Worm (Caenorhabditis elegans) whole organism, L4 larva: ENCODE results near the gene sdha-1.

Experiments used
- D1046.2 ChIP-seq: fragments of 200-800 bp; sonication (Bioruptor generic); IDR thresholded peaks from 2 replicates; pipeline ENCODE4 v1.3.6; 2022; ENCODE audit warnings: missing genetic modification characterization, missing compliant biosample characterization
- F44E2.7 ChIP-seq: fragments of 200-800 bp; sonication (Bioruptor generic); IDR thresholded peaks from 2 replicates; pipeline ENCODE4 v2.1.2; 2022; ENCODE audit warnings: missing genetic modification characterization, missing compliant biosample characterization
- F49E8.2 ChIP-seq: sonication (generic microtip); optimal IDR thresholded peaks from 2 replicates; lab custom pipeline; 2016; ENCODE audit warnings: missing compliant biosample characterization, mild to moderate bottlenecking, missing genetic modification characterization, borderline replicate concordance
- T20F7.1 ChIP-seq: fragments of 200-800 bp; sonication (Bioruptor generic); optimal IDR thresholded peaks from 2 replicates; lab custom pipeline; 2018; ENCODE audit warnings: mild to moderate bottlenecking, missing genetic modification characterization, missing compliant biosample characterization
- Y48G9A.11 ChIP-seq: fragments of 200-800 bp; sonication (Bioruptor generic); IDR thresholded peaks from 2 replicates; pipeline ENCODE4 v1.3.6; 2022; ENCODE audit warnings: missing genetic modification reagents, missing genetic modification characterization, missing compliant biosample characterization
- ZK546.5 ChIP-seq, 2 experiments: sonication (generic microtip); optimal IDR thresholded peaks; 2 replicates each; lab custom pipeline; 2017; ENCODE audit warnings: missing biosample characterization in 2 of 2, missing genetic modification characterization in 2 of 2
- aha-1 ChIP-seq: fragments of 150-350 bp; peaks from one replicate; lab custom pipeline; 2014; ENCODE audit warnings: missing biosample characterization, missing genetic modification characterization
- arid-1 ChIP-seq: fragments of 200-800 bp; sonication (Bioruptor generic); conservative IDR thresholded peaks from 2 replicates; pipeline ENCODE4 v1.3.6; 2022; ENCODE audit warnings: missing genetic modification reagents, missing genetic modification characterization, missing compliant biosample characterization
- attf-4 ChIP-seq: sonication (generic microtip); optimal IDR thresholded peaks from 3 replicates; lab custom pipeline; 2017; ENCODE audit warnings: missing biosample characterization, missing genetic modification characterization
- daf-16 ChIP-seq, 3 experiments: sonication (generic microtip); optimal IDR thresholded peaks; 2 replicates each; lab custom pipeline; 2016 to 2017; ENCODE audit warnings: missing genetic modification characterization in 3 of 3, missing genetic modification reagents in 3 of 3, mild to moderate bottlenecking in 2 of 3, missing compliant biosample characterization in 2 of 3, missing biosample characterization in 1 of 3, moderate library complexity in 1 of 3
- dmd-6 ChIP-seq: fragments of 200-800 bp; sonication (Bioruptor generic); IDR thresholded peaks from 2 replicates; pipeline ENCODE4 v1.3.6; 2022; ENCODE audit warnings: missing genetic modification reagents, missing genetic modification characterization, missing compliant biosample characterization
- dpl-1 ChIP-seq: fragments of 150-350 bp; optimal IDR thresholded peaks from 2 replicates; lab custom pipeline; 2014; ENCODE audit warnings: missing biosample characterization, missing genetic modification reagents, missing genetic modification characterization
- dve-1 ChIP-seq: sonication (generic microtip); optimal IDR thresholded peaks from 2 replicates; lab custom pipeline; 2017; ENCODE audit warnings: antibody characterized with exemption, mild to moderate bottlenecking, missing genetic modification characterization, missing compliant biosample characterization; ENCODE audit not compliant: insufficient read depth
- fos-1 ChIP-seq: fragments of 150-350 bp; optimal IDR thresholded peaks from 2 replicates; lab custom pipeline; 2014; ENCODE audit warnings: missing biosample characterization, missing genetic modification characterization
- hif-1 ChIP-seq, 2 experiments: sonication (generic microtip); optimal IDR thresholded peaks; 2 replicates each; lab custom pipeline; 2016 to 2017; ENCODE audit warnings: missing compliant biosample characterization in 2 of 2, missing genetic modification characterization in 2 of 2, missing genetic modification reagents in 2 of 2, missing genotype in 2 of 2, mild to moderate bottlenecking in 1 of 2
- hlh-11 ChIP-seq: fragments of 200-800 bp; sonication (Bioruptor generic); optimal IDR thresholded peaks from 2 replicates; lab custom pipeline; 2018; ENCODE audit warnings: mild to moderate bottlenecking, missing genetic modification characterization, missing compliant biosample characterization
- hlh-30 ChIP-seq: sonication (generic microtip); optimal IDR thresholded peaks from 2 replicates; lab custom pipeline; 2017; ENCODE audit warnings: antibody characterized with exemption, mild to moderate bottlenecking, missing genetic modification characterization, missing compliant biosample characterization; ENCODE audit not compliant: insufficient read depth
- jun-1 ChIP-seq: fragments of 150-350 bp; optimal IDR thresholded peaks from 2 replicates; lab custom pipeline; 2014; ENCODE audit warnings: missing biosample characterization, missing genetic modification reagents, missing genetic modification characterization
- lin-15B ChIP-seq: fragments of 150-350 bp; sonication (generic microtip); optimal IDR thresholded peaks from 3 replicates; lab custom pipeline; 2014; ENCODE audit warnings: missing biosample characterization, missing genetic modification characterization
- lin-29 ChIP-seq: fragments of 200-800 bp; sonication (Bioruptor generic); IDR thresholded peaks from 2 replicates; pipeline ENCODE4 v1.3.6; 2022; ENCODE audit warnings: missing genetic modification reagents, missing genetic modification characterization, missing compliant biosample characterization
- lin-38 ChIP-seq: fragments of 200-800 bp; sonication (Bioruptor generic); IDR thresholded peaks from 2 replicates; pipeline ENCODE4 v1.3.6; 2022; ENCODE audit warnings: missing genetic modification reagents, missing genetic modification characterization, missing compliant biosample characterization
- mdl-1 ChIP-seq, 2 experiments: fragments of 150-350 bp in 1 of 2; sonication (generic microtip) in 1 of 2; optimal IDR thresholded peaks; 2 replicates each; lab custom pipeline; 2014 to 2017; ENCODE audit warnings: missing biosample characterization in 2 of 2, missing genetic modification characterization in 2 of 2
- mep-1 ChIP-seq: fragments of 150-350 bp; sonication (generic microtip); optimal IDR thresholded peaks from 3 replicates; lab custom pipeline; 2014; ENCODE audit warnings: missing biosample characterization, missing genetic modification characterization
- mes-2 ChIP-seq: sonication (generic microtip); optimal IDR thresholded peaks from 2 replicates; lab custom pipeline; 2016; ENCODE audit warnings: missing genotype, mild to moderate bottlenecking, missing genetic modification characterization, missing compliant biosample characterization; ENCODE audit not compliant: poor library complexity, severe bottlenecking
- nhr-10 ChIP-seq: fragments of 150-350 bp; optimal IDR thresholded peaks from 2 replicates; lab custom pipeline; 2014; ENCODE audit warnings: missing biosample characterization, missing genetic modification characterization
- nhr-102 ChIP-seq: sonication (generic microtip); optimal IDR thresholded peaks from 2 replicates; lab custom pipeline; 2016; ENCODE audit warnings: mild to moderate bottlenecking, missing genetic modification characterization, moderate library complexity, missing compliant biosample characterization
- nhr-28 ChIP-seq: fragments of 150-350 bp; optimal IDR thresholded peaks from 2 replicates; lab custom pipeline; 2014; ENCODE audit warnings: missing biosample characterization, missing genetic modification characterization
- nhr-42 ChIP-seq: fragments of 200-800 bp; sonication (Bioruptor generic); IDR thresholded peaks from 2 replicates; pipeline ENCODE4 v1.3.6; 2022; ENCODE audit warnings: missing genetic modification characterization, missing compliant biosample characterization
- nhr-76 ChIP-seq: fragments of 150-350 bp; optimal IDR thresholded peaks from 2 replicates; lab custom pipeline; 2014; ENCODE audit warnings: missing biosample characterization, missing genetic modification characterization
- nhr-77 ChIP-seq: fragments of 150-350 bp; optimal IDR thresholded peaks from 2 replicates; lab custom pipeline; 2014; ENCODE audit warnings: missing biosample characterization, missing genetic modification characterization
- pha-4 ChIP-seq, 2 experiments: fragments of 150-350 bp in 1 of 2; fragments of 200-800 bp in 1 of 2; sonication (Bioruptor generic) in 1 of 2; IDR thresholded peaks in 1 of 2; optimal IDR thresholded peaks in 1 of 2; 2 replicates each; pipeline versions ENCODE4 v1.3.6 to Lab custom; 2014 to 2022; ENCODE audit warnings: missing genetic modification characterization in 2 of 2, missing genetic modification reagents in 2 of 2, missing biosample characterization in 1 of 2, missing compliant biosample characterization in 1 of 2
- saeg-2 ChIP-seq: fragments of 200-800 bp; sonication (Bioruptor generic); IDR thresholded peaks from 2 replicates; pipeline ENCODE4 v1.3.6; 2022; ENCODE audit warnings: missing genetic modification reagents, missing genetic modification characterization, missing compliant biosample characterization
- sdz-12 ChIP-seq: fragments of 200-800 bp; sonication (Bioruptor generic); optimal IDR thresholded peaks from 2 replicates; lab custom pipeline; 2018; ENCODE audit warnings: mild to moderate bottlenecking, missing genetic modification characterization, missing compliant biosample characterization
- skn-1 ChIP-seq: fragments of 150-350 bp; optimal IDR thresholded peaks from 2 replicates; lab custom pipeline; 2014; ENCODE audit warnings: missing biosample characterization, missing genetic modification characterization
- snpc-4 ChIP-seq: fragments of 150-350 bp; optimal IDR thresholded peaks from 2 replicates; lab custom pipeline; 2014; ENCODE audit warnings: missing biosample characterization, missing genetic modification characterization
- tag-97 ChIP-seq: fragments of 200-800 bp; sonication (Bioruptor generic); IDR thresholded peaks from 2 replicates; pipeline ENCODE4 v1.3.6; 2022; ENCODE audit warnings: missing genetic modification characterization, missing compliant biosample characterization
- tra-1 ChIP-seq: fragments of 200-800 bp; sonication (Bioruptor generic); IDR thresholded peaks from 2 replicates; pipeline ENCODE4 v1.3.6; 2022; ENCODE audit warnings: missing genetic modification reagents, missing genetic modification characterization, missing compliant biosample characterization
- ztf-11 ChIP-seq: fragments of 150-350 bp; optimal IDR thresholded peaks from 2 replicates; lab custom pipeline; 2014; ENCODE audit warnings: missing biosample characterization, missing genetic modification characterization
- ztf-7 ChIP-seq: fragments of 150-350 bp; optimal IDR thresholded peaks from 2 replicates; lab custom pipeline; 2014; ENCODE audit warnings: missing biosample characterization, missing genetic modification characterization

The sdha-1 gene

DNA sequence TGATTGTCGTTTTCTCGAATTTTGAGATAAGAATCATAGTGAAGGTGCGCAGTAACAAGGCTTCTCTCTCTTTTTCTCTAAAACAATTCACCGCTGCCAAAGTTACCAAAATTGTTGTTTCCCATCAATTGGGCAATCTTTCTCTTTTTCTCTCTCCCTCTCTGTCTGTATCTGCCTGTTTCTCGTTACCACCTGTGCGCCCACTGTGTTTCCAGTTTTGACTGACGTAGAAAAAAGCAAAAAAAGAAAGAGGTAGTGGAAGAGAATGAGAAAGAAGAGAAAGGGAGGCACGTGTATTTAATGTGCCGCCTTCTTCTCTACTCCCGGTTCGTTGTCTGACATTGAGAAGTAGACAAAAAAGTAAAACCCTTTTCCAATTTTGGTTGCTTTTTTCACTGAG is 4.3 kb upstream of the sdha-1 start (continued):
- TF ChIP-seq F49E8.2 (tag; lab: Kevin White, UChicago): no peak
- TF ChIP-seq ztf-11: no peak
- no peak for TF ChIP-seq ZK546.5 (tag; optimal IDR thresholded peaks at IDR 0.05; lab: Kevin White, UChicago)
- TF ChIP-seq T20F7.1 (GFP tag; lab: Kevin White, UChicago): peak; percentile 36
- TF ChIP-seq dmd-6: peak; percentile 90
- TF ChIP-seq lin-38 (GFP tag; lab: Robert Waterston, UW): peak; percentile 23; the same call in 1 of the 2 replicates
- peak; percentile 88 for TF ChIP-seq tra-1 (GFP tag; lab: Robert Waterston, UW)
- no peak for TF ChIP-seq F44E2.7 (GFP tag; lab: Robert Waterston, UW)
- no peak for TF ChIP-seq sdz-12 (GFP tag; lab: Kevin White, UChicago)
- TF ChIP-seq aha-1 (tag; lab: Kevin White, UChicago): peak; percentile 91
- no peak for TF ChIP-seq nhr-10 (tag; lab: Kevin White, UChicago)
- TF ChIP-seq D1046.2: no peak
- no peak for TF ChIP-seq skn-1 (tag; lab: Kevin White, UChicago)
- TF ChIP-seq snpc-4 (tag; lab: Kevin White, UChicago): no peak
- no peak for TF ChIP-seq tag-97 (GFP tag; lab: Robert Waterston, UW)
- no peak for TF ChIP-seq saeg-2 (GFP tag; lab: Robert Waterston, UW)
- no peak for TF ChIP-seq nhr-42
- no peak for TF ChIP-seq Y48G9A.11
- 0 out of 2 replicates have a peak, but pooled peaks have one; percentile 24 for TF ChIP-seq arid-1 (GFP tag; lab: Robert Waterston, UW)
- peak; percentile 23 for TF ChIP-seq dpl-1 (GFP tag; lab: Kevin White, UChicago)
- TF ChIP-seq nhr-76: peak; percentile 3
- no peak for TF ChIP-seq lin-29 (GFP tag; lab: Robert Waterston, UW)
- TF ChIP-seq jun-1 (tag; lab: Kevin White, UChicago): no peak
- peak; percentile 41; the same call in 1 of the 2 replicates for TF ChIP-seq pha-4 (GFP tag; IDR thresholded peaks at IDR 0.05; lab: Robert Waterston, UW)
- no peak for TF ChIP-seq pha-4 (tag; optimal IDR thresholded peaks at IDR 0.05; lab: Kevin White, UChicago)
- TF ChIP-seq nhr-102: peak; percentile 53
- no peak for TF ChIP-seq attf-4 (tag; lab: Kevin White, UChicago)

DNA sequence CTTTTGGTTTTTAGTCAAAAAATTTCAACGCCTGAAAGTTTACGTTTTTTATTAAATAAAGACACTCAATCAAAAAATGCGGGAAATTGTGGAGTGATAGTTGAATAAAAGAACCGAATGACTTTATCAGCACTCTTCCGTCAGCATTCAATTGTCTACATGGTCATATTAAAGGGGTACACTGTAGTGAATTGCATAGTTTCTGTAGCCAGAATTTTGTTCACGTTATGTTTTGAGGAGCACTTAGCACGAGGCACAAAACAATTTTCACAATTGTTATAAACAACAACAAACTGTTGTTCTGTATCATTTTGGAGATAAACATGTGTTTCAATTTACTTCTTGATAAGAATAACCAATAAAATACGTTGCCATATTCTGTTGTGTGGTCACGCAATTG is 3.2 kb upstream of the sdha-1 start, which contains the start of gene D2021.4:
D2021.4 (minus strand) TSS at position 48 of the 400 bp plus-strand sequence.
- no peak for TF ChIP-seq mes-2
- TF ChIP-seq daf-16 (GFP tag; optimal IDR thresholded peaks at IDR 0.05; lab: Kevin White, UChicago): no peak
- peak; percentile 98 for TF ChIP-seq daf-16 (tag; optimal IDR thresholded peaks at IDR 0.05; lab: Kevin White, UChicago)
- TF ChIP-seq mdl-1 (tag; optimal IDR thresholded peaks at IDR 0.05; lab: Kevin White, UChicago): peak in 1 of 2 experiments; percentile 35
- TF ChIP-seq nhr-28 (tag; lab: Kevin White, UChicago): peak; percentile 41
- peak; percentile 71 for TF ChIP-seq hlh-11
- no peak for TF ChIP-seq fos-1 (tag; lab: Kevin White, UChicago)
- peak; percentile 55 for TF ChIP-seq dve-1 (tag; lab: Kevin White, UChicago)
- peak; percentile 4 for TF ChIP-seq T20F7.1 (GFP tag; lab: Kevin White, UChicago)
- TF ChIP-seq mep-1 (tag; lab: Kevin White, UChicago): peak; percentile 13
- peak; percentile 38 for TF ChIP-seq hlh-30 (tag; lab: Kevin White, UChicago)
- peak; percentile 27 for TF ChIP-seq nhr-102
- no peak for TF ChIP-seq lin-15B (tag; lab: Kevin White, UChicago)
- TF ChIP-seq nhr-77: peak; percentile 50
- peak in 1 of 2 experiments; percentile 62 for TF ChIP-seq hif-1 (tag; optimal IDR thresholded peaks at IDR 0.05; lab: Kevin White, UChicago)
- TF ChIP-seq dmd-6: peak; percentile 67
- TF ChIP-seq ztf-7 (tag; lab: Kevin White, UChicago): peak; percentile 22
